Fruit fly (Drosophila melanogaster) whole organism, embryonic: ENCODE measurements around the gene Hmbs.

Experiments
- Aef1 ChIP-seq: fragments of 200-800 bp; sonication (Bioruptor generic); IDR thresholded peaks from 3 replicates; pipeline ENCODE4 v1.3.6; 2022; ENCODE audit warnings: missing biosample characterization, missing genetic modification characterization
- Atf6 ChIP-seq: fragments of 200-800 bp; sonication (Bioruptor generic); IDR thresholded peaks from 2 replicates; pipeline ENCODE4 v1.3.6; 2022; ENCODE audit warnings: missing biosample characterization, missing genetic modification characterization
- B-H2 ChIP-seq: fragments of 200-800 bp; sonication (Bioruptor generic); optimal IDR thresholded peaks from 2 replicates; lab custom pipeline; 2018; ENCODE audit warnings: missing biosample characterization, mild to moderate bottlenecking, missing genetic modification characterization
- Bdp1 ChIP-seq: fragments of 200-800 bp; sonication (Bioruptor generic); optimal IDR thresholded peaks from 3 replicates; lab custom pipeline; 2016; ENCODE audit warnings: missing biosample characterization, missing genetic modification characterization
- CG10274 ChIP-seq: fragments of 200-800 bp; sonication (Bioruptor generic); optimal IDR thresholded peaks from 3 replicates; lab custom pipeline; 2017; ENCODE audit warnings: missing biosample characterization, mild to moderate bottlenecking, missing genetic modification characterization
- CG11085 ChIP-seq: fragments of 200-800 bp; sonication (Bioruptor generic); IDR thresholded peaks from 2 replicates; pipeline ENCODE4 v1.3.6; 2022; ENCODE audit warnings: missing biosample characterization, missing genetic modification characterization
- CG14014 ChIP-seq: fragments of 200-800 bp; sonication (Bioruptor generic); IDR thresholded peaks from 2 replicates; pipeline ENCODE4 v1.3.6; 2022; ENCODE audit warnings: missing biosample characterization, missing genetic modification characterization
- CG14667 ChIP-seq: fragments of 200-800 bp; sonication (Bioruptor generic); IDR thresholded peaks from 2 replicates; pipeline ENCODE4 v1.3.6; 2022; ENCODE audit warnings: missing biosample characterization, missing genetic modification characterization
- CG15696 ChIP-seq: fragments of 200-800 bp; sonication (Bioruptor generic); optimal IDR thresholded peaks from 2 replicates; lab custom pipeline; 2019; ENCODE audit warnings: missing biosample characterization, mild to moderate bottlenecking, missing genetic modification characterization, moderate library complexity
- CG3065 ChIP-seq: fragments of 200-800 bp; sonication (Bioruptor generic); optimal IDR thresholded peaks from 2 replicates; lab custom pipeline; 2016; ENCODE audit warnings: missing biosample characterization, missing genetic modification characterization
- CG31388 ChIP-seq: fragments of 200-800 bp; sonication (Bioruptor generic); optimal IDR thresholded peaks from 2 replicates; lab custom pipeline; 2016; ENCODE audit warnings: missing biosample characterization, missing genetic modification characterization
- CG42726 ChIP-seq: fragments of 200-800 bp; sonication (Bioruptor generic); IDR thresholded peaks from 2 replicates; pipeline ENCODE4 v1.3.6; 2022; ENCODE audit warnings: missing biosample characterization, missing genetic modification characterization; ENCODE audit not compliant: partially characterized antibody
- CG4282 ChIP-seq: fragments of 200-800 bp; sonication (Bioruptor generic); optimal IDR thresholded peaks from 2 replicates; lab custom pipeline; 2016; ENCODE audit warnings: missing biosample characterization, missing genetic modification characterization
- CG5180 ChIP-seq: fragments of 200-800 bp; sonication (Bioruptor generic); optimal IDR thresholded peaks from 3 replicates; lab custom pipeline; 2017; ENCODE audit warnings: missing biosample characterization, missing genetic modification characterization, mild to moderate bottlenecking, moderate library complexity, missing genetic modification reagents
- CG5953 ChIP-seq: fragments of 200-800 bp; sonication (Bioruptor generic); IDR thresholded peaks from 2 replicates; pipeline ENCODE4 v1.3.6; 2022; ENCODE audit warnings: missing biosample characterization, missing genetic modification characterization
- CG8089 ChIP-seq: fragments of 200-800 bp; sonication (Bioruptor generic); optimal IDR thresholded peaks from 3 replicates; lab custom pipeline; 2016; ENCODE audit warnings: missing biosample characterization, missing genetic modification characterization
- CTCF ChIP-seq: fragments of 200-800 bp; sonication (Bioruptor generic); optimal IDR thresholded peaks from 2 replicates; lab custom pipeline; 2017; ENCODE audit warnings: missing biosample characterization, mild to moderate bottlenecking, missing genetic modification characterization, moderate library complexity
- Dll ChIP-seq: fragments of 200-800 bp; sonication (Bioruptor generic); IDR thresholded peaks from 4 replicates; pipeline ENCODE4 v1.3.6; 2022; ENCODE audit warnings: missing biosample characterization, missing genetic modification characterization; ENCODE audit not compliant: partially characterized antibody
- E2f1 ChIP-seq: fragments of 200-800 bp; sonication (Bioruptor generic); IDR thresholded peaks from 2 replicates; pipeline ENCODE4 v1.3.6; 2022; ENCODE audit warnings: missing biosample characterization, missing genetic modification characterization
- Fer2 ChIP-seq: fragments of 200-800 bp; sonication (Bioruptor generic); optimal IDR thresholded peaks from 2 replicates; lab custom pipeline; 2018; ENCODE audit warnings: missing biosample characterization, mild to moderate bottlenecking, missing genetic modification characterization, moderate library complexity
- Fer3 ChIP-seq: fragments of 200-800 bp; sonication (Bioruptor generic); optimal IDR thresholded peaks from 2 replicates; lab custom pipeline; 2018; ENCODE audit warnings: missing biosample characterization, mild to moderate bottlenecking, missing genetic modification characterization, moderate library complexity
- Gsc ChIP-seq: fragments of 200-800 bp; sonication (Bioruptor generic); IDR thresholded peaks from 2 replicates; pipeline ENCODE4 v1.3.6; 2022; ENCODE audit warnings: missing biosample characterization, missing genetic modification characterization
- H2.0 ChIP-seq: fragments of 200-800 bp; sonication (Bioruptor generic); IDR thresholded peaks from 2 replicates; pipeline ENCODE4 v1.3.6; 2022; ENCODE audit warnings: missing biosample characterization, missing genetic modification characterization
- Hand ChIP-seq: fragments of 200-800 bp; sonication (Bioruptor generic); optimal IDR thresholded peaks from 2 replicates; lab custom pipeline; 2017; ENCODE audit warnings: mild to moderate bottlenecking, missing biosample characterization, missing genetic modification reagents, missing genetic modification characterization
- Hey ChIP-seq: fragments of 200-800 bp; sonication (Bioruptor generic); optimal IDR thresholded peaks from 3 replicates; lab custom pipeline; 2018; ENCODE audit warnings: missing biosample characterization, mild to moderate bottlenecking, missing genetic modification characterization
- HmgD ChIP-seq: fragments of 200-800 bp; sonication (Bioruptor generic); optimal IDR thresholded peaks from 3 replicates; lab custom pipeline; 2016; ENCODE audit warnings: missing biosample characterization, missing genetic modification characterization
- HmgZ ChIP-seq: fragments of 200-800 bp; sonication (Bioruptor generic); optimal IDR thresholded peaks from 2 replicates; lab custom pipeline; 2018; ENCODE audit warnings: missing biosample characterization, mild to moderate bottlenecking, missing genetic modification characterization
- Max ChIP-seq: fragments of 200-800 bp; sonication (Bioruptor generic); optimal IDR thresholded peaks from 2 replicates; lab custom pipeline; 2016; ENCODE audit warnings: missing biosample characterization, mild to moderate bottlenecking, missing genetic modification characterization
- Nf-YC ChIP-seq: fragments of 200-800 bp; optimal IDR thresholded peaks from 3 replicates; lab custom pipeline; 2019; ENCODE audit warnings: missing biosample characterization, mild to moderate bottlenecking, missing genetic modification characterization, moderate library complexity
- Oli ChIP-seq: fragments of 200-800 bp; sonication (Bioruptor generic); optimal IDR thresholded peaks from 2 replicates; lab custom pipeline; 2018; ENCODE audit warnings: missing biosample characterization, mild to moderate bottlenecking, missing genetic modification characterization, moderate library complexity
- Ptx1 ChIP-seq: fragments of 200-800 bp; sonication (Bioruptor generic); IDR thresholded peaks from 2 replicates; pipeline ENCODE4 v1.3.6; 2022; ENCODE audit warnings: missing biosample characterization, missing genetic modification characterization
- Trl ChIP-seq, 3 experiments: fragments of >200 bp in 2 of 3; fragments of 200-800 bp in 1 of 3; sonication (Bioruptor generic) in 1 of 3; optimal IDR thresholded peaks; 2 replicates in 1 of 3; 3 replicates in 2 of 3; lab custom pipeline; 2016 to 2017; ENCODE audit warnings: missing biosample characterization in 1 of 3, missing genetic modification characterization in 1 of 3
- cas ChIP-seq: fragments of 200-800 bp; sonication (Bioruptor generic); IDR thresholded peaks from 2 replicates; pipeline ENCODE4 v1.3.6; 2022; ENCODE audit warnings: missing biosample characterization, missing genetic modification characterization
- dati ChIP-seq: fragments of 200-800 bp; sonication (Bioruptor generic); IDR thresholded peaks from 2 replicates; pipeline ENCODE4 v1.3.6; 2022; ENCODE audit warnings: missing biosample characterization, missing genetic modification characterization
- dm ChIP-seq: fragments of 200-800 bp; sonication (Bioruptor generic); optimal IDR thresholded peaks from 3 replicates; lab custom pipeline; 2016; ENCODE audit warnings: missing biosample characterization, missing genetic modification characterization
- dmrt11E ChIP-seq: fragments of 200-800 bp; sonication (Bioruptor generic); optimal IDR thresholded peaks from 3 replicates; lab custom pipeline; 2018; ENCODE audit warnings: missing biosample characterization, mild to moderate bottlenecking, missing genetic modification characterization, moderate library complexity
- grau ChIP-seq: fragments of 200-800 bp; optimal IDR thresholded peaks from 3 replicates; lab custom pipeline; 2019; ENCODE audit warnings: missing biosample characterization, mild to moderate bottlenecking, missing genetic modification characterization, moderate library complexity
- insv ChIP-seq, 2 experiments: fragments of 200-800 bp; sonication (Bioruptor generic); optimal IDR thresholded peaks; 3 replicates each; lab custom pipeline; 2016 to 2018; ENCODE audit warnings: missing biosample characterization in 2 of 2, missing genetic modification characterization in 2 of 2
- kay ChIP-seq: fragments of 200-800 bp; sonication (Bioruptor generic); optimal IDR thresholded peaks from 2 replicates; lab custom pipeline; 2016; ENCODE audit warnings: missing biosample characterization, missing genetic modification characterization
- ken ChIP-seq: fragments of 200-800 bp; sonication (Bioruptor generic); IDR thresholded peaks from 3 replicates; pipeline ENCODE4 v1.3.6; 2022; ENCODE audit warnings: missing biosample characterization, missing genetic modification characterization
- nerfin-1 ChIP-seq: fragments of 200-800 bp; sonication (Bioruptor generic); optimal IDR thresholded peaks from 3 replicates; lab custom pipeline; 2019; ENCODE audit warnings: missing biosample characterization, mild to moderate bottlenecking, missing genetic modification characterization, moderate library complexity
- peb ChIP-seq: fragments of 200-800 bp; sonication (Bioruptor generic); IDR thresholded peaks from 2 replicates; pipeline ENCODE4 v1.3.6; 2022; ENCODE audit warnings: missing biosample characterization, missing genetic modification characterization
- pum ChIP-seq: fragments of 200-800 bp; sonication (Bioruptor generic); optimal IDR thresholded peaks from 2 replicates; lab custom pipeline; 2016; ENCODE audit warnings: missing biosample characterization, missing genetic modification characterization
- schlank ChIP-seq: fragments of 200-800 bp; sonication (Bioruptor generic); optimal IDR thresholded peaks from 2 replicates; lab custom pipeline; 2018; ENCODE audit warnings: missing biosample characterization, mild to moderate bottlenecking, missing genetic modification characterization
- scrt ChIP-seq: fragments of 200-800 bp; sonication (Bioruptor generic); optimal IDR thresholded peaks from 2 replicates; lab custom pipeline; 2018; ENCODE audit warnings: missing biosample characterization, mild to moderate bottlenecking, missing genetic modification characterization, moderate library complexity
- sima ChIP-seq: fragments of 200-800 bp; sonication (Bioruptor generic); optimal IDR thresholded peaks from 2 replicates; lab custom pipeline; 2016; ENCODE audit warnings: missing biosample characterization, missing genetic modification characterization
- tll ChIP-seq, 2 experiments: fragments of 200-800 bp in 1 of 2; fragments of >200 bp in 1 of 2; sonication (Bioruptor generic) in 1 of 2; optimal IDR thresholded peaks; 2 replicates each; lab custom pipeline; 2017 to 2019; ENCODE audit warnings: missing biosample characterization in 2 of 2, missing genetic modification characterization in 2 of 2, mild to moderate bottlenecking in 1 of 2, moderate library complexity in 1 of 2
- tna ChIP-seq: fragments of 200-800 bp; sonication (Bioruptor generic); IDR thresholded peaks from 2 replicates; pipeline ENCODE4 v1.3.6; 2022; ENCODE audit warnings: missing biosample characterization, missing genetic modification characterization; ENCODE audit not compliant: partially characterized antibody
- trem ChIP-seq: fragments of 200-800 bp; optimal IDR thresholded peaks from 3 replicates; lab custom pipeline; 2019; ENCODE audit warnings: missing biosample characterization, mild to moderate bottlenecking, missing genetic modification characterization, moderate library complexity
- yki ChIP-seq: fragments of >200 bp; optimal IDR thresholded peaks from 3 replicates; lab custom pipeline; 2018

Hmbs gene

DNA sequence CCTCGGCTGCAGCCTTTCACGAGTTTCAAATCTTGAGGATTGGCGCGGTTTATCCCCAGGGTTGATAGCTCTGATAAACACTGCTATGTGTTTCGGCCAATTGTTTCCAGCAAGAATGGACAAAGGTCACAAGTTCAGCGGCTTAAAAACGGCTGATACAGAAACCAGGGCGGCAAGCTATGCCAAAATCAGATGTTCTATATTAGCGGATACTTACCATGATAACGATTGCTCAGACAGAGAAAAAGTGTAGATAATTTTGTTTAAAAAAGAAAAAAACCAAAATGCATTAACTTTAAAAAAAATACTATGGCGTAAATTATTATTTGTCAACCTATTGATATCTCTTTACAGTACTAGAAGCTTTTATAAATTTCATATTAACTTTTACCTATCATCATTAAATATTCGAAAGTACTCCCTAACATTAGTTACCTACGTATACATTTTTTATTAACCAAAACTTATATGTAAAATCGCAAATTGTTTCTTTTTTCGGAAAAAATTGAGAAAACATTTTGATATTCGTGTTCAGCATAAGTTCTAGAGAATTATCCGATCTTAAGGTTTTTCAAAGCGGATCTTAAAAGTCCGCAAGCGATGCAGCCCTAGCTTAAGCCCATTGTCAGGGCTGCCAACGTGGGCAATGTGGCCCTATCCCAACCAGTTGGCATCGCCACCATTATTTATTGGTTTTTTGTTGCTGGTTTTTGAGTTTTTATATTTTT is 21.5 kb upstream of the Hmbs start, which contains the start of the genes sturkopf and Herc4 (continued):
- peak; percentile 75 for TF ChIP-seq dm (GFP tag; lab: Kevin White, UChicago)
- no peak for TF ChIP-seq CG31388
- TF ChIP-seq insv (GFP tag; optimal IDR thresholded peaks at IDR 0.05; lab: Kevin White, UChicago) = peak in 1 of 2 experiments; percentile 64
- TF ChIP-seq CG5953 (GFP tag; lab: Robert Waterston, UW) = no peak
- peak; percentile 9 for TF ChIP-seq Hand
- no peak for TF ChIP-seq Dll
- TF ChIP-seq CG14667 (GFP tag; lab: Robert Waterston, UW) = 0 out of 2 replicates have a peak, but pooled peaks have one; percentile 24
- TF ChIP-seq pum (GFP tag; lab: Kevin White, UChicago) = peak; percentile 85
- TF ChIP-seq Oli (tag; lab: Kevin White, UChicago) = peak; percentile 78
- TF ChIP-seq trem = peak; percentile 98
- TF ChIP-seq peb (GFP tag; lab: Robert Waterston, UW) = no peak
- TF ChIP-seq yki = no peak
- peak; percentile 77 for TF ChIP-seq kay (GFP tag; lab: Kevin White, UChicago)
- no peak for TF ChIP-seq Gsc (GFP tag; lab: Robert Waterston, UW)
- TF ChIP-seq cas (GFP tag; lab: Robert Waterston, UW) = peak; percentile 12; the same call in 1 of the 2 replicates
- TF ChIP-seq nerfin-1 = peak; percentile 59
- no peak for TF ChIP-seq Hey (tag; lab: Kevin White, UChicago)
- no peak for TF ChIP-seq Trl (optimal IDR thresholded peaks at IDR 0.05; lab: Kevin White, UChicago)
- TF ChIP-seq Trl (GFP tag; optimal IDR thresholded peaks at IDR 0.05; lab: Kevin White, UChicago) = peak; percentile 87
- peak; percentile 78 for TF ChIP-seq grau (tag; lab: Kevin White, UChicago)
- TF ChIP-seq Ptx1 (GFP tag; lab: Robert Waterston, UW) = peak; percentile 57
- peak; percentile 51 for TF ChIP-seq Bdp1 (GFP tag; lab: Kevin White, UChicago)
- no peak for TF ChIP-seq CTCF (GFP tag; lab: Kevin White, UChicago)
- no peak for TF ChIP-seq scrt (GFP tag; lab: Kevin White, UChicago)
- peak in 1 of 2 experiments; percentile 21 for TF ChIP-seq tll (GFP tag; optimal IDR thresholded peaks at IDR 0.05; lab: Kevin White, UChicago)
- TF ChIP-seq ken (GFP tag; lab: Robert Waterston, UW) = peak; percentile 70
- peak; percentile 65 for TF ChIP-seq Aef1 (GFP tag; lab: Robert Waterston, UW)
- TF ChIP-seq CG4282 (GFP tag; lab: Kevin White, UChicago) = no peak
- no peak for TF ChIP-seq CG3065 (GFP tag; lab: Kevin White, UChicago)
- peak; percentile 46 for TF ChIP-seq H2.0 (GFP tag; lab: Robert Waterston, UW)
- no peak for TF ChIP-seq dati
- TF ChIP-seq schlank (tag; lab: Kevin White, UChicago) = peak; percentile 67
- TF ChIP-seq Max (GFP tag; lab: Kevin White, UChicago) = peak; percentile 45
- TF ChIP-seq CG14014 (GFP tag; lab: Robert Waterston, UW) = peak; percentile 42
- peak; percentile 41 for TF ChIP-seq Fer3 (tag; lab: Kevin White, UChicago)
- 0 out of 2 replicates have a peak, but pooled peaks have one; percentile 10 for TF ChIP-seq tna
- peak; percentile 63 for TF ChIP-seq CG11085
- no peak for TF ChIP-seq CG42726 (GFP tag; lab: Robert Waterston, UW)
- peak; percentile 30 for TF ChIP-seq HmgZ (tag; lab: Kevin White, UChicago)
- TF ChIP-seq dmrt11E (tag; lab: Kevin White, UChicago) = peak; percentile 62
- no peak for TF ChIP-seq CG10274 (GFP tag; lab: Kevin White, UChicago)
- TF ChIP-seq E2f1 (GFP tag; lab: Robert Waterston, UW) = peak; percentile 44; the same call in 1 of the 2 replicates
- TF ChIP-seq CG8089 (GFP tag; lab: Kevin White, UChicago) = peak; percentile 39
- 0 out of 2 replicates have a peak, but pooled peaks have one; percentile 43 for TF ChIP-seq Atf6 (GFP tag; lab: Robert Waterston, UW)
- peak; percentile 74 for TF ChIP-seq B-H2 (GFP tag; lab: Kevin White, UChicago)
- peak; percentile 24 for TF ChIP-seq CG15696 (tag; lab: Kevin White, UChicago)
- TF ChIP-seq CG5180 (GFP tag; lab: Kevin White, UChicago) = no peak
- TF ChIP-seq Fer2 (tag; lab: Kevin White, UChicago) = peak; percentile 31
- TF ChIP-seq Nf-YC (tag; lab: Kevin White, UChicago) = peak; percentile 84
- TF ChIP-seq HmgD (GFP tag; lab: Kevin White, UChicago) = peak; percentile 37
- TF ChIP-seq sima (GFP tag; lab: Kevin White, UChicago) = peak; percentile 8
